Fruit fly (Drosophila melanogaster): ENCODE measurements around the gene cpo.

Gene cpo

dm6 chr3R:18018828-18019461 lies 99.3 kb downstream of the cpo start, which contains the start of gene DNaseII (continued):
- TF ChIP-seq Dip2 (GFP tag; IDR thresholded peaks at IDR 0.05) (no peak), CG15269 (tag; optimal IDR thresholded peaks at IDR 0.05) (peak; percentile 58), PHDP (tag; optimal IDR thresholded peaks at IDR 0.05) (peak; percentile 41), Hmx (GFP tag; optimal IDR thresholded peaks at IDR 0.05) (no peak), Asciz (GFP tag; optimal IDR thresholded peaks at IDR 0.05) (no peak), CG11695 (GFP tag; IDR thresholded peaks at IDR 0.05) (peak; percentile 54; the same call in 1 of the 3 replicates), unpg (GFP tag; optimal IDR thresholded peaks at IDR 0.05) (peak; percentile 51), hkb (optimal IDR thresholded peaks at IDR 0.05) (no peak), hkb (GFP tag; IDR thresholded peaks at IDR 0.05) (peak; percentile 72), Fer3 (tag; optimal IDR thresholded peaks at IDR 0.05) (peak; percentile 37), CG13894 (tag; optimal IDR thresholded peaks at IDR 0.05) (no peak), CG17612 (GFP tag; IDR thresholded peaks at IDR 0.05) (no peak), az2 (GFP tag; optimal IDR thresholded peaks at IDR 0.05) (no peak), CG4360 (GFP tag; IDR thresholded peaks at IDR 0.05) (no peak), Drgx (GFP tag; IDR thresholded peaks at IDR 0.05) (no peak; the same call in 1 of the 2 replicates), CG2202 (tag; optimal IDR thresholded peaks at IDR 0.05) (no peak), Mrtf (GFP tag; IDR thresholded peaks at IDR 0.05) (no peak), Poxn (GFP tag; IDR thresholded peaks at IDR 0.05) (no peak), ssp (GFP tag; IDR thresholded peaks at IDR 0.05) (no peak), Sin3A (optimal IDR thresholded peaks at IDR 0.05) (no peak), CG10462 (GFP tag; optimal IDR thresholded peaks at IDR 0.05) (no peak), CG32532 (GFP tag; IDR thresholded peaks at IDR 0.05) (no peak; the same call in 1 of the 2 replicates), CG18764 (GFP tag; optimal IDR thresholded peaks at IDR 0.05) (no peak), Hr78 (GFP tag; optimal IDR thresholded peaks at IDR 0.05) (peak in 1 of 2 experiments; percentile 71), fd96Cb (tag; optimal IDR thresholded peaks at IDR 0.05) (no peak), Ptx1 (GFP tag; IDR thresholded peaks at IDR 0.05) (no peak; the same call in 1 of the 2 replicates), bsh (GFP tag; optimal IDR thresholded peaks at IDR 0.05) (no peak), sqz (GFP tag; optimal IDR thresholded peaks at IDR 0.05) (peak; percentile 2), CG11085 (GFP tag; IDR thresholded peaks at IDR 0.05) (no peak), CG12391 (tag; optimal IDR thresholded peaks at IDR 0.05) (peak; percentile 46), CG17385 (GFP tag; optimal IDR thresholded peaks at IDR 0.05) (peak; percentile 46), CG34224 (GFP tag; IDR thresholded peaks at IDR 0.05; ENCODE audit: partially characterized antibody) (no peak), pfk (GFP tag; optimal IDR thresholded peaks at IDR 0.05) (no peak), scrt (GFP tag; optimal IDR thresholded peaks at IDR 0.05) (peak; percentile 16), tna (GFP tag; IDR thresholded peaks at IDR 0.05; ENCODE audit: partially characterized antibody) (no peak), Fer2 (tag; optimal IDR thresholded peaks at IDR 0.05) (no peak), kni (GFP tag; optimal IDR thresholded peaks at IDR 0.05) (no peak), MBD-R2 (GFP tag; IDR thresholded peaks at IDR 0.05) (no peak), CG12659 (GFP tag; optimal IDR thresholded peaks at IDR 0.05) (peak; percentile 38), CG3995 (GFP tag; optimal IDR thresholded peaks at IDR 0.05) (no peak), Side (GFP tag; optimal IDR thresholded peaks at IDR 0.05) (peak; percentile 24), CG9437 (GFP tag; optimal IDR thresholded peaks at IDR 0.05) (no peak), wor (GFP tag; IDR thresholded peaks at IDR 0.05) (no peak), CG6175 (GFP tag; IDR thresholded peaks at IDR 0.05) (no peak), Hey (tag; optimal IDR thresholded peaks at IDR 0.05) (no peak), vvl (GFP tag; IDR thresholded peaks at IDR 0.05) (0 out of 2 replicates have a peak, but pooled peaks have one; percentile 31), pros (GFP tag; optimal IDR thresholded peaks at IDR 0.05) (peak; percentile 17), MESR4 (GFP tag; optimal IDR thresholded peaks at IDR 0.05) (no peak), CG4617 (GFP tag; optimal IDR thresholded peaks at IDR 0.05; ENCODE audit: borderline replicate concordance) (no peak), tgo (GFP tag; IDR thresholded peaks at IDR 0.05) (no peak; the same call in 1 of the 3 replicates)

All from whole organism, embryonic.